Worm (Caenorhabditis elegans): ENCODE measurements around the gene hhat-2.

The hhat-2 gene

DNA sequence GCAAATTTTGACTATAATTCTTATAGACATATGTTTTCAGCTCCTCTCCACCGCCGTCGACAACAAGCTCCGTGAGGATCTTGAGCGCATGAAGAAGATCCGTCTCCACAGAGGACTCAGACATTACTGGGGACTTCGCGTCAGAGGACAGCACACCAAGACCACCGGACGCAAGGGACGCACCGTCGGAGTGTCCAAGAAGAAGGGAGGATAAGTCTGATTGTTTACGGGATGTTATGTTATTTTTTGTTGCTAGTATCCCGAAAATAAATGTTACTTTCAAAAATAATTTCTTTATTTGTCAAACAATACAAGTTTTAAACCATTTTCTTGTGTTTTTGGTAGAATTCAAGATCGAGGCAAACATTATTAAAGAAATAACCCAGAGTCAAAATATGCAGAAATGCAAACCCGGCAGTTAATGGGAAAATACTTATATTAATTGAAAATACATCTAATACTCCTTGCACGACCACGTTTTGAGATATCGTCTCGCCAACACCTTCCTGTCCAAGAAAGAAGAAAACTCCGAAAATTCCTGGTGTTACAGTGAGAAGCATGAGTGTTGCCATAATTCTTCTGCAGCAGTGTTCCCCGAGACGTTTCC is 2.7 kb downstream of the hhat-2 start:
- no peak for TF ChIP-seq unc-62 (GFP tag; optimal IDR thresholded peaks at IDR 0.05)

DNA sequence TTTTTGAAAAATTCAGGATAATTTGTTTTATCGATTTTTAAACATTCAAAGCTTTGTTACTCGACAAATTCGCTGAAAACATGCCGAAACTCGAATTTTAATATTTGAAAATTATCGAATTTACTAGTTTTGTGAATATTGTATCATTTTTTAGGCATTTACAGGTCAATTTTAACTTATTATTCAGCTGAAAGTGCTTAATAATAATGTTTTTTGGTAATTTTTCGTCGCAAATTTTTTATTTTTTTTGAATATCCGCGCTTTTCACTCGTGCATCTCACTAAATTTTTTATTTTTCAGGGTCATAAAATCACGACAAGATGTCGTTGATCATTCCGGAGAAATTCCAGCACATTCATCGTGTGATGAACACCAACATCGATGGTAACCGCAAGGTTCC is 3.5 kb downstream of the hhat-2 start, which contains the start of gene rps-18:
Gene rps-18, plus strand, starts transcription at position 301 of the 400 bp plus-strand sequence.
- TF ChIP-seq unc-62 (GFP tag; optimal IDR thresholded peaks at IDR 0.05): no peak

DNA sequence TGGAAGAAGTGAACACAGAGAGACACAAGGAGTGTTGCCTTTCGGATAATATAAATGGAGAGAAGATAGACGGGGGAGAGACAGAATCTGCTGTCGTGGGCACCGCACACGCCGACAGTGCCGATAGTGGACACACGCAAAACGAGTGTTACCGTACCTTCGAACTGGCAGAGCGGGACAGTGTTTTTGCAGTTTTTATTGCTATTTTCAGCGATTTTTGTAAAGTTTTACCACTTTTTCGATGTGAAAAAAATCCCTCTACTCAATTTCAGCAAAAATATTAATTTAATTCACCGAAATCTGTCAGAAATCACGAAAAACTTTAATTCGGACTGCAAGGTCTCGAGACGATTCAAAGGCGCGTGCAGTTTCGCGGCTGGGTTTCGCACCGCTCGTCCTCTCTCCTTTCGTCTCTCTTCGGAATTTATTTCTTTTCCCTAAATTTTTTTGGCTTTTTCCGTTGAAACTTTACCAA is 4.0 kb downstream of the hhat-2 start, which contains the start of gene sec-61.A:
Gene sec-61.A, minus strand, starts transcription at position 387 of the 475 bp plus-strand sequence.
- TF ChIP-seq unc-62 (GFP tag; optimal IDR thresholded peaks at IDR 0.05): no peak

DNA sequence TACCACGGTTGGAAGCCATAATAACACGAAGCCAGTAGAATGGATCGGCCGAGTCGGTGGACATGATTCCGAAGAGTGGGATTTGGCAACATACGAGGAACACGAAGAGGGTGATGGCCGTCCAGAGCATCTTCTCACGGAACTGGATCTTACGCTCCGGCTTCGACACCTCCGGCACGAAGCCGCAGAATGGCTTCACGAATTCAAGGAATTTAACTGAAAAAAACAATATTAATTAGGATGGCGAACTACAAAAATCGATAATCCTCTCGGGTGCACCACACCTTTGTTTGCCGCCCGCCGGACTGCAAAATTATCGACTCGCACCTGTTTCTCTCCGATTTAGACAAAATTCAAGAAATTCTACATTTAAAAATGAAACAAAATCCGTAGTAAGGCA is 4.7 kb downstream of the hhat-2 start:
- TF ChIP-seq unc-62 (GFP tag; optimal IDR thresholded peaks at IDR 0.05): no peak

DNA sequence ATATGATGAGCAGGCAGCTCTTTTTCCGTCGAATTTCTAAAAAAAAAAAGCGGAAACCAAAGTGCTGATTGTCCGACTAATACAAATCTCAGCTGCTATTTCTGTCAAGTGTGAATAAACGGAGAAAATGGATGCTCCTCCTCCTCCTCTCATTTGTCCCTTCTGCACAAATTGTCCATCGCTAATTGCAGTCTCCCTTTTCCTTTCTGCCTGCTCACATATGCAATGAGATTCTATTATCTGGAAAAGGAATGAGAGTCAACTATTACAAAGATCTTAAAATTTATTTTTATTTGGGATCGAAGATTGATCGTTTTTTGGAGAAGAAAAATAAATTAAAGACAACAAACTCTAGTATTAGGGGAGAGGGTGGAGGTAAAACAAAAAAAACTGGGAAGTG is 6.7 kb downstream of the hhat-2 start:
- no peak for TF ChIP-seq unc-62 (GFP tag; optimal IDR thresholded peaks at IDR 0.05)

DNA sequence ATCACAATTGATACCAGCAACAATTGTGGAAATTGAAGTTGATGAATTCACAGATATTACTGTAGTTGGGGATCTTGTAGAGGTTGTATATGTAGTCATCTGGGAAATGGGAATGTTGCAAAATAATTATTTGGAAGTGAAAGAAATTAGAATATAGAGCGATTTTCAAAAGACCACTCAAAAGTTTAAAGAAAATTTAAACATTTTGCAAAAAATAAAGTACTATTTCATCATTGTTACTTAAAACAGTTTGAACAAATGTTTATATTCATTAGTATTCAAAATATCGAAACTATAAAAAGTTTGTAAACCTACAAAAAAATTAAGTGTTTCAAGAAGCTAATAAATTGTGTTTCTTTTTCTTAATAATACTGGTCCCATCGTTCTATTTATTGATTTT is 12.6 kb downstream of the hhat-2 start, which contains the start of gene Y57G11C.46:
Gene Y57G11C.46, minus strand, starts transcription at position 101 of the 400 bp plus-strand sequence.
- TF ChIP-seq unc-62 (GFP tag; optimal IDR thresholded peaks at IDR 0.05): no peak

DNA sequence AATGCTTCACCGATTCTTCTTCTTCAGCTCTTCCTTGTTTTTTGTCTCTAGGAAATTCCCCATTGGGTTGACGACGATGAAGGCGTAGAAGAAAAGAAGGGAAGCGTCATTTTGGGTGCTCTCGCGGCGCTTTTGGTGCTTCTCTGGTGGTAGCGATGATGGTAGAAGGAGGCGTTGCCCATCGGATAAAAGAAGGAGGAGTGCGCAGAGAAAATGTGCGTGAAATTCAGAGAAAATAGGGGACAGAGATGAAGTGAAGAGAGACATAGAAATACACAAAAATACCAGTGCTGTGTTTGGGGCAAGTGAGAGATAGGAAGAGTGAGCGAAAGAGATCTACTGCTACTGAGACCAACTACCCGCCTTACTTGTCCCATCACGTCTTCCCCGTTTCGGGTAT is 22.0 kb downstream of the hhat-2 start, which contains the start of gene oig-5:
Gene oig-5, plus strand, starts transcription at position 301 of the 400 bp plus-strand sequence.
- no peak for TF ChIP-seq unc-62 (GFP tag; optimal IDR thresholded peaks at IDR 0.05)

DNA sequence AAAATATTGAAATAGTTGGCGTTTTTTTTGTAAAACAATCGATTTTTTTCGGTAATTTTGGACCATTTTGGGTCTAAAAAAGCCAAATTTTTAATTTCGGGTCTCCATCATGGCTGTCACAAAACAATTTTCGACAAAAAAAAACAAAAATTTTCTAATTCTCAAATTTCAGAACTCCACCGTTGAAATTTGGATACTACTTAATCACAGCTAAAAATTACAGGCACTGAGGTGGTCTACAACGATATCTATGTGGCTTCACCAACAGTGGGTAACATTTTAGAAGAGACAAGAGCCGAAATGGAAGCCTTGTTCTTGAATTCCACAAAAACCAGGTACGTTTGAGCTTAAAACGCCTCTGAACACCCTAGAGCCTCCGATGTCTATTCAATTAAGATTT is 26.6 kb downstream of the hhat-2 start, which contains the start of gene Y57G11C.1142:
Gene Y57G11C.1142, plus strand, starts transcription at position 301 of the 400 bp plus-strand sequence.
- no peak for TF ChIP-seq unc-62 (GFP tag; optimal IDR thresholded peaks at IDR 0.05)

DNA sequence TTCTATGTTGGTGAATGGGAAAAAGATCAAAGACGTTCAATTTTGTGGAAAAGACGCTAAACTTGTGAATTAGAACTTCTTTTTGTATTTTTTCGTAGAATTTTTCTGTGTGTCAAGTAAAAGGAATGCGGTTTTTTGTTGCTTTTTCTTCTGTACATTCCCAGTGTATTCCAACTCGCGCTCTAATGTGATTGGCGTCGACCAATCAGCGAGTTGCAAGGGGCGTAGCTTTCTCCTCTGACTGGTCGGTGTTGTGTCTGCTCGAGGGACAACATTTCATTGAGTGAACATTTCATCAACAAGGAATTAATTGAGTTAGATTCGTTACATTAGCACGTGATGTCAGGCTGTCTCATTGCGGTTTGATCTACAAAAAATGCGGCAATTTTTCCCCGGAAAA is 28.0 kb downstream of the hhat-2 start:
- TF ChIP-seq unc-62 (GFP tag; optimal IDR thresholded peaks at IDR 0.05): no peak

DNA sequence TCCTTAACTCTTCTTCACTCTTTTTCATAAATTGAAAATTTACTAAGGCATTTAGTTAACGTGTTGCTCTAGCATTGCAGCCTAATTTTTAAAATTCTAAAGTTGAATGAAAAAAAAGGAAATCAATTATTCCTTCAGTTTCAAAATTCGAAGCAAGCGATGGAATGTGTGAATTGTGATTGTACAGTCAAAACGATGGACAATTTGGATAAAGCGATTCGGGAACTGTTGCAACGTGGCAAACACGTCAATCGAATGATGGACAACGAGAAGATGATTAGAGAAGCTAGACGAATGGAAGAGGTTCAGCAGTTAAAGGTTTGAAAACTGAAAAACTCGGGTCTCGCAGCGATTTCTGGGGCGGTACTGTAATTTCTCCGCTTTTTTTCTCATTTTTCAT is 29.7 kb downstream of the hhat-2 start, which contains the start of gene Y57G11C.14:
Gene Y57G11C.14, plus strand, starts transcription at position 126 of the 400 bp plus-strand sequence.
- TF ChIP-seq unc-62 (GFP tag; optimal IDR thresholded peaks at IDR 0.05): no peak

DNA sequence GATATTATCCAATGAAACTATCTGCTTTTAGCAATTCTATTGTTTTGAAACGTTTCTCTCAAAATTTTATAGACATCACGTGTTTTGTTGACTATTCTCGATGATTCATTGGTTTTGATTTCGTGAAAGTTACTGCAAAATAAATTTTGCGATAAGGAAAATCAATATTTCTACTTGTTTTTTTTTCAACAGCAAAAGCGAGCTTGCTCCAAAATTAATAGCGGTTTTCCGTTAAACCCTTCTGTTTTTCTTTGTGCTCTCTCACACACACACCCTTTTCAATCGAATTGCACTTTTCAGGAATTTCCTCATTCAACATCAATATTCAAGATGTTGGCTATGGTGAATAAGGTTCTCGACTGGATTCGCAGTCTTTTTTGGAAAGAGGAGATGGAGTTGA is 31.1 kb downstream of the hhat-2 start, which contains the start of gene arl-8:
Gene arl-8, plus strand, starts transcription at position 301 of the 400 bp plus-strand sequence.
- TF ChIP-seq unc-62 (GFP tag; optimal IDR thresholded peaks at IDR 0.05): no peak

DNA sequence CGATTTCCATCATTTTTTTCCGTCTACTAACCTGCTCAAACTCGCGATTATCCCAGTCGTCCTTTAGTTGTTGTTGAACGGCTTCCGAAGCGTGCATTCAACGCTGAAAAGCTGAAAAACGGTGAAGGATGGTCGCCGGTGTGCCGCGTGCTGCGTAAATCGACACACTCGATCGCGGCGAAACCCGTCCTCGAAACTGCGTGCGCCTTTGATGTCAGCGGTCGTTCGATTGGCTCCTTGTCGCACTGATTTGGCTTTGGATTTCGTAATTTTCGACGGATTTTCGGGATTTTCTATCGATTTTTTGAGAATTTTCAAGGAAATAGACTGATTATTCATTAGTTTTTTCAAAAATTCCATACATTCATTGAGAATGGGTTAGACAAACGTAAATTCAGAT is 31.6 kb downstream of the hhat-2 start, which contains the start of the genes Y57G11C.1147 and nuo-3:
Gene Y57G11C.1147, minus strand, starts transcription at position 161 of the 400 bp plus-strand sequence.
Gene nuo-3, minus strand, starts transcription at position 191 of the 400 bp plus-strand sequence.
- TF ChIP-seq unc-62 (GFP tag; optimal IDR thresholded peaks at IDR 0.05): no peak

DNA sequence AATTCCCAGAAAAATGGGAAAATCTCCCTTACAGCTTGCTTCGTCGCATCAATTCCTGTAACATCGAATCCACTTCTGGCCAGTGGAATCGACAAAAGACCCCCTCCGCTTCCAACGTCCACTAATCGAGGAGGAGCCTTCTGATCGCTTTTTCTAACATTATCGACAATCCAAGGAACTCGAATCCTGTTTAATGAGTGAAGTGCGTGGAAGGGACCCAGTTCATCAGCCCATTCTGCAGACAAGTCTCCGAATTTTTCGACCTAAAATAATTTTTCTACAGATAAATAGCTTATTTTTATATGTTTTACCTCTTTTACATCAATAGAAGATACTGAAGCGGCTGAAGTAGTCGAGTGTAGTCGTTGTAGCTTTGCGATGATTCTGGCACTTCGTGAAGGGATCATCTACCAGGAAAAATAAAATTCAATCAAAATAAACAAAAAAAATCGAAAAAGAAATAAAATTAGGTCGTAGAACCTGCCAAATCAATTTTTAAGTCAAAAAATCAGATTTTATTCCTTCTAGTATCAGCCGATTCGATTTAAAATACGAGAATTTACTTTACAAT is 32.9 kb downstream of the hhat-2 start, which contains the start of gene coq-3:
Gene coq-3, minus strand, starts transcription at position 407 of the 571 bp plus-strand sequence.
- no peak for TF ChIP-seq unc-62 (GFP tag; optimal IDR thresholded peaks at IDR 0.05)

DNA sequence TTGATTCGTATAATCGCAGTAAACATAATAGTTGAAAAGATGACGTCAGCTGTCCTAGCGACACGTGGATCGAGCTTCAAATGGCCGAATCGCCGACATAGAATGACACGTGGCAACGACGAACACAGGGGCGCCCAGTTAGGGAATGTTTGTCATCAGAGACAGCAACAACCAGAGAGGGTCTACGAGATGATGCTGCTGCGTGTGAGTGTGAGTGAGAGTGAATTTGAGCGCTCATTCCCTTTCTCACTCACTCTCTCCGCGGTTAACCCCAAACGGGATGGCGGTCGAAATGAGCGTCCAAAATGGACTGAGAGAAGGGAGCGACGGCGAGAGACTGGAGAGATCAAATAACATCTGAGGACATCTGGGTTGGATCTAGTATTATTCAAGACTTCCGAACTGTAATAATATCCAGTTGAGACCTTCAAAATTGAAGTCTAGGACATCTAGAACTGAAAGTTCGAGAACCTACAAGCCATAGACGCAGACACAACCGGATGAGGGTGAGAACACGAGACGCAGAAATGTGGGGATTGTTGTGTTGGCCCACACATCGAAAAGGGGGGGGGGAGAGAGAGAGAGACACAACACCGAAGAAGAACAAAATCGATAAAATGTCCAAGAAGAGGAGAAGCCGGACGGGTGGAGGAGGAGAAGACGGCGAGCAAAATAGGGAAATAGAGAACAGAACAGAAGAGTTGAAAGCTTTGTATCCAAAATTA is 34.9 kb downstream of the hhat-2 start:
- no peak for TF ChIP-seq unc-62 (GFP tag; optimal IDR thresholded peaks at IDR 0.05)

DNA sequence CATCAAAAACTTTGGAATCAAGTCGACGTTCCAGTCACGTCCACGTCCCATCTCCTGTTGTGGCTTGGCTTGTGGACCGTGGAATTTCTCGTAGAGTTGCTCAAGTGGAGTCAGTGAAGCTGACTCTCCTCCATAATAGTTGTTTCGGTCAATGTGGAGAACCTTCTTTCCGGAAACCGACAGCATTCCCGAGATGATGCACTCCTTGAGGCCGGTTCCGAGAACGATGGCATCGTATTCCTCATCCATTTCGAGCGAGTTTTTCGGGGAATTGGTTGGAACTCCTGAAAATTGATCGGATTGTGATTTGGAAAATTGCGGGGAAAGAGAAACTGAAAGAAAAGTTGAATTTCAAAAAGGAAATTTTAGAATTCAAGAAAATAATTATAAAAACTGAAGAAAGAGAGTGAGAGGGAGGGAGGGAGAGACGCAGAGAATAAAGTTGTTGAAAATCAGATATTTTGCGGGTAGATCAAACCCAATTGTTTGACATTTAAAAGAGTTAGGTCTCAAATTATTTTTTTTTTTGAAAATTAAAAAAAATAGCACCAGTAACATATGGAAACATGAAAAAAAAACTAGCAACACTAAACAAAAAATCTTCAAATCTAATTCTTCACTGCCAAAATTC is 36.2 kb downstream of the hhat-2 start, which contains the start of gene gdi-1:
Gene gdi-1, minus strand, starts transcription at position 286 of the 631 bp plus-strand sequence.
- no peak for TF ChIP-seq unc-62 (GFP tag; optimal IDR thresholded peaks at IDR 0.05)
